Worm (Caenorhabditis elegans) whole organism, L4 larva: ENCODE measurements around the gene abu-5.

Experiments used
- ama-1 ChIP-seq: fragments of 150-350 bp; optimal IDR thresholded peaks from 2 replicates; lab custom pipeline; 2014; ENCODE audit warnings: inconsistent platforms, mixed read lengths
- daf-19 ChIP-seq: fragments of 200-800 bp; sonication (Bioruptor generic); conservative IDR thresholded peaks from 2 replicates; pipeline ENCODE4 v1.3.6; 2022; ENCODE audit warnings: missing genetic modification characterization, missing compliant biosample characterization
- nhr-237 ChIP-seq: sonication (generic microtip); optimal IDR thresholded peaks from 2 replicates; lab custom pipeline; 2017; ENCODE audit warnings: missing biosample characterization, missing genetic modification characterization
- nhr-28 ChIP-seq: fragments of 150-350 bp; optimal IDR thresholded peaks from 2 replicates; lab custom pipeline; 2014; ENCODE audit warnings: missing biosample characterization, missing genetic modification characterization
- nhr-77 ChIP-seq: fragments of 150-350 bp; optimal IDR thresholded peaks from 2 replicates; lab custom pipeline; 2014; ENCODE audit warnings: missing biosample characterization, missing genetic modification characterization
- zip-11 ChIP-seq: fragments of 200-800 bp; sonication (Bioruptor generic); IDR thresholded peaks from 2 replicates; pipeline ENCODE4 v1.3.6; 2022; ENCODE audit warnings: missing genetic modification characterization, missing compliant biosample characterization

- no peak for TF ChIP-seq daf-19 (GFP tag; lab: Robert Waterston, UW)
- no peak for TF ChIP-seq nhr-28 (tag; lab: Kevin White, UChicago)
- no peak for TF ChIP-seq nhr-237 (tag; lab: Kevin White, UChicago)
- no peak for TF ChIP-seq zip-11
- TF ChIP-seq nhr-77 (tag; lab: Kevin White, UChicago) = no peak
- TF ChIP-seq ama-1 = no peak
Measured at ce11 chrIV:15591975-15592374, 1.5 kb downstream of the abu-5 start.
